Fruit fly (Drosophila melanogaster) Kc167 (cell line): ENCODE results near the gene BCL7-like.

Source experiments
- Myc ChIP-seq: fragments of >200 bp; optimal IDR thresholded peaks from 2 replicates; lab custom pipeline; 2017; ENCODE audit warnings: missing external identifiers
- Sin3A ChIP-seq: fragments of >200 bp; optimal IDR thresholded peaks from 2 replicates; lab custom pipeline; 2018; ENCODE audit warnings: missing external identifiers
- h ChIP-seq: fragments of >200 bp; optimal IDR thresholded peaks from 3 replicates; lab custom pipeline; 2018; ENCODE audit warnings: missing external identifiers
- psq ChIP-seq: fragments of >200 bp; optimal IDR thresholded peaks from 2 replicates; lab custom pipeline; 2017; ENCODE audit warnings: missing external identifiers

DNA sequence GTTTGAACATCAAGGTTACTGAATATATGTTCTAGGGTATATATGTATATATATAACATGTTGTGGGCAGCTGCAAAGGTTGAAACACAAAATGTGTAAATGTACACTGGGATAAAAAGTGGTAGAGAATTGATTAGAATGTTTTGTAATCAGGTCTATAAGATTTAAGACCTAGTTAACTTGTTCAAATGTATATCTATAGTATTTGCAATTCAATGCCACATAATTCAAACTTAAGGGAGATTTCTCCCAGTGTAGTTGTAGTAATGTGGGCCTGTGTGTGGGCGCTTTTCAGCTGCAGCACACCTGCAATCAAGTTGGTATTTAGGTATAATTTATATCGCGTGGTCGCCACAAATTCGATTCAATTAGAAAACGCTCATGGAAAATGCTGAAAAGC, 7.2 kb upstream of the BCL7-like start:
- TF ChIP-seq Sin3A (lab: Kevin White, UChicago) (no peak), Myc (lab: Kevin White, UChicago) (no peak), psq (lab: Kevin White, UChicago) (no peak), h (lab: Kevin White, UChicago) (no peak)
